Worm (Caenorhabditis elegans) whole organism, midembryonic: Measurements from ENCODE around the gene col-37.

Source experiments
- T22C8.4 ChIP-seq: fragments of 200-800 bp; sonication (Bioruptor generic); IDR thresholded peaks from 2 replicates; pipeline ENCODE4 v1.3.6; 2022; ENCODE audit warnings: missing genetic modification characterization, missing compliant biosample characterization
- cog-1 ChIP-seq: sonication (generic microtip); optimal IDR thresholded peaks from 2 replicates; lab custom pipeline; 2016; ENCODE audit warnings: missing genetic modification characterization, missing compliant biosample characterization
- flt-1 ChIP-seq: fragments of 200-800 bp; sonication (Bioruptor generic); IDR thresholded peaks from 2 replicates; pipeline ENCODE4 v1.3.6; 2022; ENCODE audit warnings: missing genetic modification characterization, missing compliant biosample characterization
- klf-2 ChIP-seq: fragments of 200-800 bp; sonication (Bioruptor generic); conservative IDR thresholded peaks from 2 replicates; pipeline ENCODE4 v1.3.6; 2022; ENCODE audit warnings: missing genetic modification reagents, missing genetic modification characterization, missing compliant biosample characterization
- ref-1 ChIP-seq: fragments of 200-800 bp; sonication (Bioruptor generic); conservative IDR thresholded peaks from 2 replicates; pipeline ENCODE4 v1.3.6; 2022; ENCODE audit warnings: missing genetic modification reagents, missing genetic modification characterization, missing compliant biosample characterization
- tab-1 ChIP-seq: fragments of 200-800 bp; sonication (Bioruptor generic); IDR thresholded peaks from 2 replicates; pipeline ENCODE4 v1.3.6; 2022; ENCODE audit warnings: missing genetic modification characterization, missing compliant biosample characterization
- ztf-23 ChIP-seq: fragments of 200-800 bp; sonication (Bioruptor generic); IDR thresholded peaks from 2 replicates; pipeline ENCODE4 v1.3.6; 2022; ENCODE audit warnings: missing genetic modification reagents, missing genetic modification characterization, missing compliant biosample characterization
- ztf-29 ChIP-seq: fragments of 200-800 bp; sonication (Bioruptor generic); IDR thresholded peaks from 2 replicates; pipeline ENCODE4 v1.3.6; 2022; ENCODE audit warnings: missing genetic modification reagents, missing genetic modification characterization, missing compliant biosample characterization

DNA sequence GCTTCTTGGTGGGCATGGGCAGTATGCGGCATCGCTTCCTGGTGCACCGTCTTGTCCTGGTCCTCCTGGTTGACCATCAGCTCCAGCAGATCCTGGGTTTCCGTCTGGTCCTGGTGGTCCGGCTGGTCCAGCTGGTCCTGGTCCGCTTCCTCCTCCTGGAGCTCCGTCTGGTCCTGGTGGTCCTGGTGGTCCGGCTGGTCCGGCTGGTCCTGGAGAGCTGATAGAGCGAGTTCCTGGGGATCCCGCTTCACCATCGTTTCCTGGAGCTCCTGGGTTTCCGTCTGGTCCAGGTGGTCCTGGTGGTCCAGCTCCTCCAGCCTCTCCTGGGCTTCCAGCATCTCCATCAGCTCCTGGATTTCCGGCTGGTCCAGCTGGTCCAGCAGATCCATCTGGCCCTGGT is 522 bp downstream of the col-37 start:
- TF ChIP-seq flt-1 (GFP tag; lab: Robert Waterston, UW) (no peak), cog-1 (no peak), T22C8.4 (no peak), ref-1 (no peak), tab-1 (GFP tag; lab: Robert Waterston, UW) (no peak), ztf-23 (no peak), ztf-29 (no peak), klf-2 (GFP tag; lab: Robert Waterston, UW) (no peak)
